Fruit fly (Drosophila melanogaster) whole organism, embryonic: ENCODE data around the gene CG14961.

ENCODE experiments used
- BtbVII ChIP-seq: fragments of 200-800 bp; sonication (Bioruptor generic); optimal IDR thresholded peaks from 3 replicates; lab custom pipeline; 2017; ENCODE audit warnings: missing biosample characterization, mild to moderate bottlenecking, missing genetic modification characterization
- Bteb2 ChIP-seq: fragments of 200-800 bp; sonication (Bioruptor generic); optimal IDR thresholded peaks from 2 replicates; lab custom pipeline; 2016; ENCODE audit warnings: missing biosample characterization, missing genetic modification characterization
- CG10209 ChIP-seq: fragments of 200-800 bp; sonication (Bioruptor generic); optimal IDR thresholded peaks from 3 replicates; lab custom pipeline; 2017; ENCODE audit warnings: missing biosample characterization, mild to moderate bottlenecking, missing genetic modification characterization, missing genetic modification reagents
- CG12071 ChIP-seq: fragments of 200-800 bp; sonication (Bioruptor generic); optimal IDR thresholded peaks from 3 replicates; lab custom pipeline; 2018; ENCODE audit warnings: missing biosample characterization, mild to moderate bottlenecking, missing genetic modification characterization
- CG15269 ChIP-seq: fragments of 200-800 bp; sonication (Bioruptor generic); optimal IDR thresholded peaks from 2 replicates; lab custom pipeline; 2018; ENCODE audit warnings: missing biosample characterization, mild to moderate bottlenecking, missing genetic modification characterization, moderate library complexity
- CG15514 ChIP-seq: fragments of 200-800 bp; sonication (Bioruptor generic); optimal IDR thresholded peaks from 3 replicates; lab custom pipeline; 2017; ENCODE audit warnings: missing biosample characterization, missing genetic modification characterization, mild to moderate bottlenecking, moderate library complexity, missing genetic modification reagents
- CG2199 ChIP-seq: fragments of 200-800 bp; sonication (Bioruptor generic); IDR thresholded peaks from 3 replicates; pipeline ENCODE4 v1.3.6; 2022; ENCODE audit warnings: missing biosample characterization, missing genetic modification characterization
- CG2889 ChIP-seq: fragments of 200-800 bp; sonication (Bioruptor generic); IDR thresholded peaks from 3 replicates; pipeline ENCODE4 v1.3.6; 2022; ENCODE audit warnings: missing biosample characterization, missing genetic modification characterization
- CG30020 ChIP-seq: fragments of 200-800 bp; optimal IDR thresholded peaks from 2 replicates; lab custom pipeline; 2019; ENCODE audit warnings: missing biosample characterization, mild to moderate bottlenecking, missing genetic modification characterization, moderate library complexity
- CG31224 ChIP-seq: fragments of 200-800 bp; sonication (Bioruptor generic); IDR thresholded peaks from 2 replicates; pipeline ENCODE4 v1.3.6; 2022; ENCODE audit warnings: missing biosample characterization, missing genetic modification characterization
- CG4360 ChIP-seq: fragments of 200-800 bp; sonication (Bioruptor generic); IDR thresholded peaks from 2 replicates; pipeline ENCODE4 v1.3.6; 2022; ENCODE audit warnings: missing biosample characterization, missing genetic modification characterization
- CG4730 ChIP-seq: fragments of 200-800 bp; sonication (Bioruptor generic); IDR thresholded peaks from 2 replicates; pipeline ENCODE4 v1.3.6; 2022; ENCODE audit warnings: missing biosample characterization, missing genetic modification characterization
- CG4820 ChIP-seq: fragments of 200-800 bp; sonication (Bioruptor generic); optimal IDR thresholded peaks from 3 replicates; lab custom pipeline; 2016; ENCODE audit warnings: missing biosample characterization, missing genetic modification characterization
- CG6272 ChIP-seq: fragments of 200-800 bp; sonication (Bioruptor generic); IDR thresholded peaks from 2 replicates; pipeline ENCODE4 v1.3.6; 2022; ENCODE audit warnings: missing biosample characterization, missing genetic modification characterization
- CG6791 ChIP-seq: fragments of 200-800 bp; sonication (Bioruptor generic); IDR thresholded peaks from 3 replicates; pipeline ENCODE4 v1.3.6; 2022; ENCODE audit warnings: missing biosample characterization, missing genetic modification characterization; ENCODE audit not compliant: partially characterized antibody
- CG6854 ChIP-seq: fragments of 200-800 bp; sonication (Bioruptor generic); optimal IDR thresholded peaks from 3 replicates; lab custom pipeline; 2017; ENCODE audit warnings: missing biosample characterization, mild to moderate bottlenecking, missing genetic modification characterization
- CG7271 ChIP-seq: fragments of 200-800 bp; sonication (Bioruptor generic); optimal IDR thresholded peaks from 2 replicates; lab custom pipeline; 2018; ENCODE audit warnings: missing biosample characterization, mild to moderate bottlenecking, missing genetic modification characterization, moderate library complexity
- CG7839 ChIP-seq: fragments of 200-800 bp; sonication (Bioruptor generic); optimal IDR thresholded peaks from 3 replicates; lab custom pipeline; 2018; ENCODE audit warnings: missing biosample characterization, mild to moderate bottlenecking, missing genetic modification characterization, moderate library complexity
- CG8281 ChIP-seq: fragments of 200-800 bp; sonication (Bioruptor generic); optimal IDR thresholded peaks from 2 replicates; lab custom pipeline; 2018; ENCODE audit warnings: missing biosample characterization, mild to moderate bottlenecking, missing genetic modification characterization, moderate library complexity
- CG9797 ChIP-seq: fragments of 200-800 bp; sonication (Bioruptor generic); optimal IDR thresholded peaks from 3 replicates; lab custom pipeline; 2018; ENCODE audit warnings: missing biosample characterization, mild to moderate bottlenecking, missing genetic modification characterization
- Doc2 ChIP-seq: fragments of 200-800 bp; sonication (Bioruptor generic); IDR thresholded peaks from 2 replicates; pipeline ENCODE4 v1.3.6; 2022; ENCODE audit warnings: missing biosample characterization, missing genetic modification characterization
- E2f1 ChIP-seq: fragments of 200-800 bp; sonication (Bioruptor generic); IDR thresholded peaks from 2 replicates; pipeline ENCODE4 v1.3.6; 2022; ENCODE audit warnings: missing biosample characterization, missing genetic modification characterization
- Ets65A ChIP-seq: fragments of 200-800 bp; sonication (Bioruptor generic); peaks from one replicate; lab custom pipeline; 2016; ENCODE audit warnings: missing biosample characterization, missing genetic modification characterization
- Fer2 ChIP-seq: fragments of 200-800 bp; sonication (Bioruptor generic); optimal IDR thresholded peaks from 2 replicates; lab custom pipeline; 2018; ENCODE audit warnings: missing biosample characterization, mild to moderate bottlenecking, missing genetic modification characterization, moderate library complexity
- Kr ChIP-seq: fragments of 200-800 bp; sonication (Bioruptor generic); optimal IDR thresholded peaks from 2 replicates; lab custom pipeline; 2017; ENCODE audit warnings: missing biosample characterization, mild to moderate bottlenecking, missing genetic modification characterization
- Med ChIP-seq: fragments of 200-800 bp; sonication (Bioruptor generic); peaks from one replicate; lab custom pipeline; 2016; ENCODE audit warnings: missing biosample characterization, missing genetic modification characterization, mild to moderate bottlenecking, inconsistent platforms, moderate library complexity
- Mes4 ChIP-seq: fragments of 200-800 bp; sonication (Bioruptor generic); optimal IDR thresholded peaks from 2 replicates; lab custom pipeline; 2016; ENCODE audit warnings: missing biosample characterization, missing genetic modification characterization
- Mrtf ChIP-seq: fragments of 200-800 bp; sonication (Bioruptor generic); IDR thresholded peaks from 3 replicates; pipeline ENCODE4 v1.3.6; 2022; ENCODE audit warnings: missing biosample characterization, missing genetic modification characterization
- Side ChIP-seq: fragments of 200-800 bp; sonication (Bioruptor generic); optimal IDR thresholded peaks from 2 replicates; lab custom pipeline; 2016; ENCODE audit warnings: missing biosample characterization, missing genetic modification characterization
- Vsx1 ChIP-seq: fragments of 200-800 bp; sonication (Bioruptor generic); optimal IDR thresholded peaks from 2 replicates; lab custom pipeline; 2017; ENCODE audit warnings: missing biosample characterization, mild to moderate bottlenecking, missing genetic modification characterization, missing genetic modification reagents
- ac ChIP-seq: fragments of 200-800 bp; sonication (Bioruptor generic); optimal IDR thresholded peaks from 3 replicates; lab custom pipeline; 2017; ENCODE audit warnings: missing biosample characterization, mild to moderate bottlenecking, missing genetic modification characterization
- ase ChIP-seq: fragments of 200-800 bp; sonication (Bioruptor generic); IDR thresholded peaks from 3 replicates; pipeline ENCODE4 v1.3.6; 2022; ENCODE audit warnings: missing biosample characterization, missing genetic modification characterization
- bab2 ChIP-seq: fragments of 200-800 bp; sonication (Bioruptor generic); optimal IDR thresholded peaks from 2 replicates; lab custom pipeline; 2016; ENCODE audit warnings: missing biosample characterization, missing genetic modification characterization
- cad ChIP-seq: fragments of >200 bp; optimal IDR thresholded peaks from 2 replicates; lab custom pipeline; 2017; ENCODE audit warnings: missing biosample characterization, missing genetic modification characterization
- chinmo ChIP-seq: fragments of 200-800 bp; sonication (Bioruptor generic); IDR thresholded peaks from 4 replicates; pipeline ENCODE4 v1.3.6; 2022; ENCODE audit warnings: missing biosample characterization, missing genetic modification characterization; ENCODE audit not compliant: partially characterized antibody
- cwo ChIP-seq: fragments of 200-800 bp; sonication (Bioruptor generic); optimal IDR thresholded peaks from 3 replicates; lab custom pipeline; 2017; ENCODE audit warnings: missing biosample characterization, missing genetic modification characterization, mild to moderate bottlenecking, moderate library complexity, missing genetic modification reagents
- dati ChIP-seq: fragments of 200-800 bp; sonication (Bioruptor generic); IDR thresholded peaks from 2 replicates; pipeline ENCODE4 v1.3.6; 2022; ENCODE audit warnings: missing biosample characterization, missing genetic modification characterization
- esg ChIP-seq: fragments of 200-800 bp; sonication (Bioruptor generic); conservative IDR thresholded peaks from 2 replicates; pipeline ENCODE4 v1.3.6; 2022; ENCODE audit warnings: missing biosample characterization, missing genetic modification characterization
- grn ChIP-seq: fragments of 200-800 bp; sonication (Bioruptor generic); optimal IDR thresholded peaks from 3 replicates; lab custom pipeline; 2017; ENCODE audit warnings: missing biosample characterization, missing genetic modification characterization
- hth ChIP-seq: fragments of >200 bp; optimal IDR thresholded peaks from 2 replicates; lab custom pipeline; 2017; ENCODE audit warnings: inconsistent platforms
- inv ChIP-seq: fragments of 200-800 bp; sonication (Bioruptor generic); IDR thresholded peaks from 2 replicates; pipeline ENCODE4 v1.3.6; 2022; ENCODE audit warnings: missing biosample characterization, missing genetic modification characterization; ENCODE audit not compliant: partially characterized antibody
- lmd ChIP-seq: fragments of 200-800 bp; sonication (Bioruptor generic); IDR thresholded peaks from 2 replicates; pipeline ENCODE4 v1.3.6; 2022; ENCODE audit warnings: missing biosample characterization, missing genetic modification characterization
- nom ChIP-seq: fragments of 200-800 bp; sonication (Bioruptor generic); optimal IDR thresholded peaks from 2 replicates; lab custom pipeline; 2017; ENCODE audit warnings: missing biosample characterization, missing genetic modification characterization, mild to moderate bottlenecking, moderate library complexity, missing genetic modification reagents
- pho ChIP-seq: fragments of 200-800 bp; sonication (Bioruptor generic); optimal IDR thresholded peaks from 2 replicates; lab custom pipeline; 2016; ENCODE audit warnings: missing biosample characterization, missing genetic modification characterization
- row ChIP-seq: fragments of 200-800 bp; sonication (Bioruptor generic); IDR thresholded peaks from 3 replicates; pipeline ENCODE4 v1.3.6; 2022; ENCODE audit warnings: missing biosample characterization, missing genetic modification characterization
- sens ChIP-seq: fragments of 200-800 bp; sonication (Bioruptor generic); peaks from one replicate; lab custom pipeline; 2016; ENCODE audit warnings: missing biosample characterization, missing genetic modification characterization
- shn ChIP-seq: fragments of 200-800 bp; sonication (Bioruptor generic); optimal IDR thresholded peaks from 3 replicates; lab custom pipeline; 2016; ENCODE audit warnings: missing biosample characterization, missing genetic modification characterization
- sim ChIP-seq: fragments of 200-800 bp; sonication (Bioruptor generic); IDR thresholded peaks from 2 replicates; pipeline ENCODE4 v1.3.6; 2022; ENCODE audit warnings: missing biosample characterization, missing genetic modification characterization
- so ChIP-seq: fragments of 200-800 bp; sonication (Bioruptor generic); IDR thresholded peaks from 3 replicates; pipeline ENCODE4 v1.3.6; 2022; ENCODE audit warnings: missing biosample characterization, missing genetic modification characterization
- sqz ChIP-seq: fragments of 200-800 bp; sonication (Bioruptor generic); optimal IDR thresholded peaks from 3 replicates; lab custom pipeline; 2018; ENCODE audit warnings: missing biosample characterization, mild to moderate bottlenecking, missing genetic modification characterization
- ssp ChIP-seq: fragments of 200-800 bp; sonication (Bioruptor generic); IDR thresholded peaks from 2 replicates; pipeline ENCODE4 v1.3.6; 2022; ENCODE audit warnings: missing biosample characterization, missing genetic modification characterization
- toy ChIP-seq: fragments of 200-800 bp; sonication (Bioruptor generic); IDR thresholded peaks from 2 replicates; pipeline ENCODE4 v1.3.6; 2022; ENCODE audit warnings: missing biosample characterization, missing genetic modification characterization

The CG14961 gene

DNA sequence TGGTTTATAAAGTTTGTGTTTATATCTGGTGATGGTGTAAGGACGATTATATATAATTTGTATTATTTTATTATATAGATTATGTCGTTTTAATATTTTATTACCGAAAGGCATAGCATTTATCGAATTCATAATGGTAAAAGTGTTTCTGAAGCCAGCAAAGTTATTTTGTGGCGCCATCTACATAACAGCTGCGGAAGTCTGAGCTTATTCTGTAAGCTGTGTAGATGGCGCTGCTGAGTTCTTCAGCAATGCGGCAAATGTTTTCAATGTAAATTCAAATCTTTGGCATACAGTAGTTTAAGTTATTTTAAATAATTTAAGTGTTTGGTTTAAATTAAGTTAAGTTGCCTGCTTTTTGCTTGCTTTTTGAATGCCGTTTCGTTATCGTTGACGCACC lies 41.4 kb upstream of the CG14961 start (continued):
- TF ChIP-seq CG12071 (GFP tag; lab: Kevin White, UChicago) (no peak), CG15269 (tag; lab: Kevin White, UChicago) (no peak), cwo (GFP tag; lab: Kevin White, UChicago) (no peak), Fer2 (tag; lab: Kevin White, UChicago) (no peak), grn (no peak), CG30020 (tag; lab: Kevin White, UChicago) (no peak), CG2889 (no peak), Med (peak; percentile 16), inv (no peak), Mrtf (GFP tag; lab: Robert Waterston, UW) (peak; percentile 35; the same call in 2 of the 3 replicates), CG2199 (GFP tag; lab: Robert Waterston, UW) (no peak; the same call in 2 of the 3 replicates), CG31224 (GFP tag; lab: Robert Waterston, UW) (no peak), lmd (GFP tag; lab: Robert Waterston, UW) (peak; percentile 58; the same call in 1 of the 2 replicates), CG6272 (GFP tag; lab: Robert Waterston, UW) (no peak), Doc2 (GFP tag; lab: Robert Waterston, UW) (no peak), ac (GFP tag; lab: Kevin White, UChicago) (no peak), bab2 (GFP tag; lab: Kevin White, UChicago) (peak; percentile 2), sim (no peak), cad (GFP tag; lab: Kevin White, UChicago) (no peak), sens (no peak), CG8281 (tag; lab: Kevin White, UChicago) (no peak), pho (no peak), E2f1 (GFP tag; lab: Robert Waterston, UW) (no peak), row (GFP tag; lab: Robert Waterston, UW) (no peak), Mes4 (no peak), CG6791 (no peak), CG4820 (GFP tag; lab: Kevin White, UChicago) (peak; percentile 34), CG4730 (GFP tag; lab: Robert Waterston, UW) (peak; percentile 58; the same call in 1 of the 2 replicates), Side (GFP tag; lab: Kevin White, UChicago) (no peak), sqz (GFP tag; lab: Kevin White, UChicago) (no peak), CG6854 (no peak), Bteb2 (GFP tag; lab: Kevin White, UChicago) (no peak), CG7839 (tag; lab: Kevin White, UChicago) (peak; percentile 49), hth (lab: Kevin White, UChicago) (no peak), CG9797 (no peak), so (GFP tag; lab: Robert Waterston, UW) (no peak), ase (GFP tag; lab: Robert Waterston, UW) (peak; percentile 57; the same call in 1 of the 3 replicates), nom (GFP tag; lab: Kevin White, UChicago) (no peak), dati (0 out of 2 replicates have a peak, but pooled peaks have one; percentile 12), Kr (GFP tag; lab: Kevin White, UChicago) (no peak), CG10209 (GFP tag; lab: Kevin White, UChicago) (no peak), CG7271 (tag; lab: Kevin White, UChicago) (no peak), chinmo (no peak), BtbVII (GFP tag; lab: Kevin White, UChicago) (no peak), CG15514 (no peak), Ets65A (GFP tag; lab: Kevin White, UChicago) (no peak), esg (no peak), Vsx1 (GFP tag; lab: Kevin White, UChicago) (no peak), toy (GFP tag; lab: Robert Waterston, UW) (no peak), shn (GFP tag; lab: Kevin White, UChicago) (no peak), CG4360 (peak; percentile 24; the same call in 1 of the 2 replicates), ssp (GFP tag; lab: Robert Waterston, UW) (no peak)
